Worm (Caenorhabditis elegans) whole organism, L4/young adult: ENCODE results near the gene srz-62.

ENCODE experiments used
- W03F9.2 ChIP-seq: fragments of 150-350 bp; optimal IDR thresholded peaks from 2 replicates; lab custom pipeline; 2014; ENCODE audit warnings: missing biosample characterization, missing genetic modification characterization
- dao-5 ChIP-seq: sonication (generic microtip); optimal IDR thresholded peaks from 2 replicates; lab custom pipeline; 2016; ENCODE audit warnings: missing genotype, missing genetic modification characterization, moderate library complexity, missing compliant biosample characterization
- him-1 ChIP-seq: sonication (generic microtip); optimal IDR thresholded peaks from 2 replicates; lab custom pipeline; 2016; ENCODE audit warnings: missing genotype, missing genetic modification reagents, missing genetic modification characterization, missing compliant biosample characterization

DNA sequence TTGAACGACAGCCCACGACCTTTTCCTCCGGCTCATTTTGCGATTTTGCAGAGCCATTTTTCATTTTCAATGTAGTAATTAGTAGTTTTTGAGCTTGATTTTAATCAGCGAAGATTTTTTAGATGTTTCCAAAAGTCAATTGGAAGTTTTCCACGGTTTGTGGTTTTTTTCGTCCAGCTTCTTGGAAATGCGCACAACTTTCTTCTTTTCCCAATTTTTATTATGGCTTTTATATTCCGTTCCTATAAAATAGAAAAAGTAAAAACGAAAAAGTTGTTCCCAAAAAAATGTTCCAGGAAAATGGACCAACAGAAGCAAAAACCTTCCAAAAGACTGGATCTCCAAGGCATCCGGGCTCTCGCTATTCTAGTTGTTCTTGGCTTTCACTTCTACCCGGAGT lies 14.9 kb upstream of the srz-62 start, which contains the start of gene oac-22:
- TF ChIP-seq dao-5 (tag; lab: Kevin White, UChicago) (no peak), him-1 (tag; lab: Kevin White, UChicago) (no peak), W03F9.2 (no peak)
